In the genomic region with DNA sequence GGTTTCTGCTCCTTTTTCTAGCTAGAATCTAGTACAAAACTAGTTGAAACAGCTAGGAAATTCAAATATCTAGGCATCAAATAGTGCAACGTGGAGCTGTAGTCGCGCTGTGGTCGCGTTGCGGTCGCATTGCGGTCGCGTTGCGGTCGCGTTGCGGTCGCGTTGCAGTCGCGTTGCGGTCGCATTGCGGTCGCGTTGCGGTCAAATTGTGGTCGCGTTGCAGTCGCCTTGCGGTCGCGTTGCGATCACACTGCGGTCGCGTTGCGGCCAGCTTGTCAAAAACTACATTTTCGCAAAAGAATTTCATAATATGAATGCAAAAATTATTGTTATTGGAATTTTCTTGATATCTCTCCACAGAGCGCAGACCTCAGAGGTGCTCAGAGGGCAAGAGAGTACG, we compare ENCODE assay signal across 2 worm cellular contexts.
TF ChIP-seq lines count a peak whose summit lies in the region.

No protein-coding gene starts in this region.

TF ChIP-seq in whole organism, L4 larva, 104 proteins besides CTCF, POLR2A, EP300 and RAD21:
- TF ChIP-seq set-16 (GFP tag; IDR thresholded peaks at IDR 0.05; lab: Robert Waterston, UW) (peak; percentile 73), madf-5 (GFP tag; IDR thresholded peaks at IDR 0.05; lab: Robert Waterston, UW) (no peak), egl-43 (GFP tag; IDR thresholded peaks at IDR 0.05; lab: Robert Waterston, UW) (peak; percentile 52; the same call in 1 of the 2 replicates)

TF ChIP-seq in whole organism, young adult, 124 proteins besides CTCF, POLR2A, EP300 and RAD21:
- peak; percentile 82 for TF ChIP-seq zfh-2 (GFP tag; conservative IDR thresholded peaks at IDR 0.05; lab: Robert Waterston, UW)
- TF ChIP-seq die-1 (tag; optimal IDR thresholded peaks at IDR 0.05; lab: Kevin White, UChicago): no peak
- TF ChIP-seq sea-2 (GFP tag; IDR thresholded peaks at IDR 0.05; lab: Robert Waterston, UW): 0 out of 2 replicates have a peak, but pooled peaks have one; percentile 17
